Worm (Caenorhabditis elegans) whole organism, L3 larva: Measurements from ENCODE around the gene eif-2D.

Experiments used
- ZK546.5 ChIP-seq: sonication (generic microtip); optimal IDR thresholded peaks from 2 replicates; lab custom pipeline; 2017; ENCODE audit warnings: missing biosample characterization, missing genetic modification characterization
- ceh-16 ChIP-seq: sonication (generic microtip); optimal IDR thresholded peaks from 2 replicates; lab custom pipeline; 2017; ENCODE audit warnings: missing biosample characterization, missing genetic modification characterization
- ceh-82 ChIP-seq: fragments of 150-350 bp; optimal IDR thresholded peaks from 2 replicates; lab custom pipeline; 2014; ENCODE audit warnings: missing biosample characterization, missing genetic modification characterization
- fos-1 ChIP-seq: fragments of 150-350 bp; optimal IDR thresholded peaks from 2 replicates; lab custom pipeline; 2014; ENCODE audit warnings: missing biosample characterization, missing genetic modification characterization
- jun-1 ChIP-seq: fragments of 150-350 bp; optimal IDR thresholded peaks from 2 replicates; lab custom pipeline; 2014; ENCODE audit warnings: missing biosample characterization, missing genetic modification reagents, missing genetic modification characterization
- mml-1 ChIP-seq: fragments of 150-350 bp; sonication (generic microtip); optimal IDR thresholded peaks from 3 replicates; lab custom pipeline; 2014; ENCODE audit warnings: missing biosample characterization, missing genetic modification characterization
- nhr-11 ChIP-seq: fragments of 150-350 bp; optimal IDR thresholded peaks from 2 replicates; lab custom pipeline; 2014; ENCODE audit warnings: missing biosample characterization, missing genetic modification characterization
- nhr-76 ChIP-seq: fragments of 150-350 bp; sonication (generic microtip); optimal IDR thresholded peaks from 5 replicates; lab custom pipeline; 2014; ENCODE audit warnings: missing biosample characterization, missing genetic modification characterization
- tbx-2 ChIP-seq: sonication (generic microtip); optimal IDR thresholded peaks from 2 replicates; lab custom pipeline; 2016; ENCODE audit warnings: mild to moderate bottlenecking, missing genetic modification characterization, missing compliant biosample characterization
- unc-62 ChIP-seq: fragments of 150-350 bp; sonication (generic microtip); optimal IDR thresholded peaks from 4 replicates; lab custom pipeline; 2014; ENCODE audit warnings: missing biosample characterization, missing genetic modification reagents, missing genetic modification characterization
- ztf-4 ChIP-seq: fragments of 150-350 bp; optimal IDR thresholded peaks from 2 replicates; lab custom pipeline; 2014; ENCODE audit warnings: missing biosample characterization, missing genetic modification characterization

ce11 chrII:5727707-5728106 lies 36.2 kb downstream of the eif-2D start, which contains the start of gene rab-3:
- TF ChIP-seq fos-1 (tag; lab: Kevin White, UChicago), result no peak
- TF ChIP-seq mml-1 (tag; lab: Kevin White, UChicago), result no peak
- no peak for TF ChIP-seq unc-62
- no peak for TF ChIP-seq ceh-16
- TF ChIP-seq nhr-11 (tag; lab: Kevin White, UChicago), result no peak
- no peak for TF ChIP-seq ceh-82 (tag; lab: Kevin White, UChicago)
- no peak for TF ChIP-seq ztf-4
- TF ChIP-seq tbx-2 (tag; lab: Kevin White, UChicago), result no peak
- no peak for TF ChIP-seq jun-1
- TF ChIP-seq ZK546.5 (tag; lab: Kevin White, UChicago), result no peak
- no peak for TF ChIP-seq nhr-76 (tag; lab: Kevin White, UChicago)
